Fruit fly (Drosophila melanogaster) whole organism, embryonic: ENCODE measurements around the gene RpLP1.

Experiments
- Aef1 ChIP-seq: fragments of 200-800 bp; sonication (Bioruptor generic); IDR thresholded peaks from 3 replicates; pipeline ENCODE4 v1.3.6; 2022; ENCODE audit warnings: missing biosample characterization, missing genetic modification characterization
- BEAF-32 ChIP-seq: fragments of 200-800 bp; sonication (Bioruptor generic); optimal IDR thresholded peaks from 3 replicates; lab custom pipeline; 2017; ENCODE audit warnings: missing biosample characterization, missing genetic modification characterization, mild to moderate bottlenecking, moderate library complexity, missing genetic modification reagents
- CG10147 ChIP-seq: fragments of 200-800 bp; sonication (Bioruptor generic); optimal IDR thresholded peaks from 2 replicates; lab custom pipeline; 2019; ENCODE audit warnings: missing biosample characterization, mild to moderate bottlenecking, missing genetic modification characterization, moderate library complexity
- CG10543 ChIP-seq: fragments of 200-800 bp; sonication (Bioruptor generic); optimal IDR thresholded peaks from 3 replicates; lab custom pipeline; 2017; ENCODE audit warnings: missing biosample characterization, mild to moderate bottlenecking, missing genetic modification characterization, moderate library complexity
- CG10979 ChIP-seq: fragments of 200-800 bp; sonication (Bioruptor generic); optimal IDR thresholded peaks from 2 replicates; lab custom pipeline; 2018; ENCODE audit warnings: missing biosample characterization, mild to moderate bottlenecking, missing genetic modification characterization, moderate library complexity
- CG12391 ChIP-seq: fragments of 200-800 bp; sonication (Bioruptor generic); optimal IDR thresholded peaks from 3 replicates; lab custom pipeline; 2018; ENCODE audit warnings: missing biosample characterization, mild to moderate bottlenecking, missing genetic modification characterization, moderate library complexity
- CG15514 ChIP-seq: fragments of 200-800 bp; sonication (Bioruptor generic); optimal IDR thresholded peaks from 3 replicates; lab custom pipeline; 2017; ENCODE audit warnings: missing biosample characterization, missing genetic modification characterization, mild to moderate bottlenecking, moderate library complexity, missing genetic modification reagents
- CG17186 ChIP-seq: fragments of 200-800 bp; sonication (Bioruptor generic); optimal IDR thresholded peaks from 3 replicates; lab custom pipeline; 2017; ENCODE audit warnings: missing biosample characterization, missing genetic modification reagents, missing genetic modification characterization
- CG17802 ChIP-seq: fragments of 200-800 bp; sonication (Bioruptor generic); optimal IDR thresholded peaks from 2 replicates; lab custom pipeline; 2018; ENCODE audit warnings: missing biosample characterization, mild to moderate bottlenecking, missing genetic modification characterization, moderate library complexity
- CG17829 ChIP-seq: fragments of 200-800 bp; optimal IDR thresholded peaks from 2 replicates; lab custom pipeline; 2019; ENCODE audit warnings: missing biosample characterization, mild to moderate bottlenecking, missing genetic modification characterization, moderate library complexity
- CG2199 ChIP-seq: fragments of 200-800 bp; sonication (Bioruptor generic); IDR thresholded peaks from 3 replicates; pipeline ENCODE4 v1.3.6; 2022; ENCODE audit warnings: missing biosample characterization, missing genetic modification characterization
- CG30403 ChIP-seq: fragments of 200-800 bp; sonication (Bioruptor generic); optimal IDR thresholded peaks from 3 replicates; lab custom pipeline; 2016; ENCODE audit warnings: missing biosample characterization, missing genetic modification characterization
- CG32532 ChIP-seq: fragments of 200-800 bp; sonication (Bioruptor generic); IDR thresholded peaks from 2 replicates; pipeline ENCODE4 v1.3.6; 2022; ENCODE audit warnings: missing biosample characterization, missing genetic modification characterization
- CG33557 ChIP-seq: fragments of 200-800 bp; sonication (Bioruptor generic); optimal IDR thresholded peaks from 2 replicates; lab custom pipeline; 2019; ENCODE audit warnings: missing biosample characterization, mild to moderate bottlenecking, missing genetic modification characterization, moderate library complexity
- CG4282 ChIP-seq: fragments of 200-800 bp; sonication (Bioruptor generic); optimal IDR thresholded peaks from 2 replicates; lab custom pipeline; 2016; ENCODE audit warnings: missing biosample characterization, missing genetic modification characterization
- CG6765 ChIP-seq: fragments of 200-800 bp; sonication (Bioruptor generic); optimal IDR thresholded peaks from 3 replicates; lab custom pipeline; 2017; ENCODE audit warnings: missing biosample characterization, mild to moderate bottlenecking, missing genetic modification characterization
- CG8765 ChIP-seq: fragments of 200-800 bp; sonication (Bioruptor generic); IDR thresholded peaks from 2 replicates; pipeline ENCODE4 v1.3.6; 2022; ENCODE audit warnings: missing biosample characterization, missing genetic modification characterization
- CG9876 ChIP-seq: fragments of 200-800 bp; sonication (Bioruptor generic); optimal IDR thresholded peaks from 2 replicates; lab custom pipeline; 2016; ENCODE audit warnings: missing biosample characterization, missing genetic modification characterization
- Doc3 ChIP-seq: fragments of 200-800 bp; sonication (Bioruptor generic); IDR thresholded peaks from 3 replicates; pipeline ENCODE4 v1.3.6; 2022; ENCODE audit warnings: missing biosample characterization, missing genetic modification characterization; ENCODE audit not compliant: partially characterized antibody
- Dp ChIP-seq: fragments of 200-800 bp; sonication (Bioruptor generic); optimal IDR thresholded peaks from 2 replicates; lab custom pipeline; 2018; ENCODE audit warnings: missing biosample characterization, mild to moderate bottlenecking, missing genetic modification characterization, moderate library complexity
- Fer1 ChIP-seq: fragments of 200-800 bp; sonication (Bioruptor generic); optimal IDR thresholded peaks from 2 replicates; lab custom pipeline; 2017; ENCODE audit warnings: missing biosample characterization, mild to moderate bottlenecking, missing genetic modification characterization
- HmgZ ChIP-seq: fragments of 200-800 bp; sonication (Bioruptor generic); optimal IDR thresholded peaks from 2 replicates; lab custom pipeline; 2018; ENCODE audit warnings: missing biosample characterization, mild to moderate bottlenecking, missing genetic modification characterization
- Hmr ChIP-seq: fragments of 200-800 bp; sonication (Bioruptor generic); optimal IDR thresholded peaks from 3 replicates; lab custom pipeline; 2017; ENCODE audit warnings: mild to moderate bottlenecking, missing biosample characterization, missing genetic modification reagents, missing genetic modification characterization
- Lhr ChIP-seq: fragments of 200-800 bp; sonication (Bioruptor generic); optimal IDR thresholded peaks from 3 replicates; lab custom pipeline; 2017; ENCODE audit warnings: mild to moderate bottlenecking, missing biosample characterization, missing genetic modification reagents, missing genetic modification characterization
- Med ChIP-seq: fragments of 200-800 bp; sonication (Bioruptor generic); peaks from one replicate; lab custom pipeline; 2016; ENCODE audit warnings: missing biosample characterization, missing genetic modification characterization, mild to moderate bottlenecking, inconsistent platforms, moderate library complexity
- Meics ChIP-seq: fragments of 200-800 bp; sonication (Bioruptor generic); optimal IDR thresholded peaks from 2 replicates; lab custom pipeline; 2017; ENCODE audit warnings: missing biosample characterization, mild to moderate bottlenecking, missing genetic modification characterization
- Myb ChIP-seq: fragments of 200-800 bp; sonication (Bioruptor generic); optimal IDR thresholded peaks from 2 replicates; lab custom pipeline; 2016; ENCODE audit warnings: missing biosample characterization, missing genetic modification characterization
- Nf-YC ChIP-seq: fragments of 200-800 bp; optimal IDR thresholded peaks from 3 replicates; lab custom pipeline; 2019; ENCODE audit warnings: missing biosample characterization, mild to moderate bottlenecking, missing genetic modification characterization, moderate library complexity
- Opbp ChIP-seq: fragments of 200-800 bp; sonication (Bioruptor generic); IDR thresholded peaks from 3 replicates; pipeline ENCODE4 v1.3.6; 2022; ENCODE audit warnings: missing biosample characterization, missing genetic modification characterization; ENCODE audit not compliant: partially characterized antibody
- Scr ChIP-seq: fragments of 200-800 bp; sonication (Bioruptor generic); IDR thresholded peaks from 2 replicates; pipeline ENCODE4 v1.3.6; 2022; ENCODE audit warnings: missing biosample characterization, missing genetic modification characterization; ENCODE audit not compliant: partially characterized antibody
- YL-1 ChIP-seq: fragments of 200-800 bp; sonication (Bioruptor generic); optimal IDR thresholded peaks from 3 replicates; lab custom pipeline; 2017; ENCODE audit warnings: missing biosample characterization, mild to moderate bottlenecking, missing genetic modification characterization
- amos ChIP-seq: fragments of 200-800 bp; sonication (Bioruptor generic); IDR thresholded peaks from 2 replicates; pipeline ENCODE4 v1.3.6; 2022; ENCODE audit warnings: missing biosample characterization, missing genetic modification characterization; ENCODE audit not compliant: partially characterized antibody
- cato ChIP-seq: fragments of 200-800 bp; sonication (Bioruptor generic); optimal IDR thresholded peaks from 2 replicates; lab custom pipeline; 2016; ENCODE audit warnings: missing biosample characterization, missing genetic modification characterization, borderline replicate concordance
- cg ChIP-seq: fragments of 200-800 bp; sonication (Bioruptor generic); optimal IDR thresholded peaks from 3 replicates; lab custom pipeline; 2019; ENCODE audit warnings: missing biosample characterization, mild to moderate bottlenecking, missing genetic modification characterization, moderate library complexity
- chn ChIP-seq: fragments of 200-800 bp; sonication (Bioruptor generic); optimal IDR thresholded peaks from 2 replicates; lab custom pipeline; 2016; ENCODE audit warnings: missing biosample characterization, missing genetic modification characterization
- disco-r ChIP-seq: fragments of 200-800 bp; sonication (Bioruptor generic); optimal IDR thresholded peaks from 2 replicates; lab custom pipeline; 2016; ENCODE audit warnings: missing biosample characterization, missing genetic modification characterization
- exex ChIP-seq: fragments of 200-800 bp; sonication (Bioruptor generic); optimal IDR thresholded peaks from 4 replicates; lab custom pipeline; 2018; ENCODE audit warnings: missing biosample characterization, mild to moderate bottlenecking, missing genetic modification characterization, moderate library complexity
- grn ChIP-seq: fragments of 200-800 bp; sonication (Bioruptor generic); optimal IDR thresholded peaks from 3 replicates; lab custom pipeline; 2017; ENCODE audit warnings: missing biosample characterization, missing genetic modification characterization
- hbn ChIP-seq: fragments of 200-800 bp; sonication (Bioruptor generic); IDR thresholded peaks from 2 replicates; pipeline ENCODE4 v1.3.6; 2022; ENCODE audit warnings: missing biosample characterization, missing genetic modification characterization; ENCODE audit not compliant: partially characterized antibody
- insv ChIP-seq, 2 experiments: fragments of 200-800 bp; sonication (Bioruptor generic); optimal IDR thresholded peaks; 3 replicates each; lab custom pipeline; 2016 to 2018; ENCODE audit warnings: missing biosample characterization in 2 of 2, missing genetic modification characterization in 2 of 2
- kni ChIP-seq: fragments of 200-800 bp; sonication (Bioruptor generic); optimal IDR thresholded peaks from 3 replicates; lab custom pipeline; 2017; ENCODE audit warnings: mild to moderate bottlenecking, missing biosample characterization, missing genetic modification reagents, missing genetic modification characterization
- lbe ChIP-seq: fragments of 200-800 bp; sonication (Bioruptor generic); optimal IDR thresholded peaks from 2 replicates; lab custom pipeline; 2016; ENCODE audit warnings: missing biosample characterization, mild to moderate bottlenecking, missing genetic modification characterization
- org-1 ChIP-seq: fragments of 200-800 bp; sonication (Bioruptor generic); optimal IDR thresholded peaks from 2 replicates; lab custom pipeline; 2017; ENCODE audit warnings: missing biosample characterization, missing genetic modification characterization
- pfk ChIP-seq: fragments of 200-800 bp; sonication (Bioruptor generic); optimal IDR thresholded peaks from 2 replicates; lab custom pipeline; 2018; ENCODE audit warnings: missing biosample characterization, mild to moderate bottlenecking, missing genetic modification characterization, moderate library complexity
- phol ChIP-seq: fragments of 200-800 bp; sonication (Bioruptor generic); optimal IDR thresholded peaks from 3 replicates; lab custom pipeline; 2018; ENCODE audit warnings: missing biosample characterization, mild to moderate bottlenecking, missing genetic modification characterization, moderate library complexity
- ranshi ChIP-seq: fragments of 200-800 bp; sonication (Bioruptor generic); IDR thresholded peaks from 2 replicates; pipeline ENCODE4 v1.3.6; 2022; ENCODE audit warnings: missing biosample characterization, missing genetic modification characterization
- tll ChIP-seq, 2 experiments: fragments of 200-800 bp in 1 of 2; fragments of >200 bp in 1 of 2; sonication (Bioruptor generic) in 1 of 2; optimal IDR thresholded peaks; 2 replicates each; lab custom pipeline; 2017 to 2019; ENCODE audit warnings: missing biosample characterization in 2 of 2, missing genetic modification characterization in 2 of 2, mild to moderate bottlenecking in 1 of 2, moderate library complexity in 1 of 2
- trem ChIP-seq: fragments of 200-800 bp; optimal IDR thresholded peaks from 3 replicates; lab custom pipeline; 2019; ENCODE audit warnings: missing biosample characterization, mild to moderate bottlenecking, missing genetic modification characterization, moderate library complexity
- vnd ChIP-seq: fragments of 200-800 bp; sonication (Bioruptor generic); IDR thresholded peaks from 3 replicates; pipeline ENCODE4 v1.3.6; 2022; ENCODE audit warnings: missing biosample characterization, missing genetic modification characterization; ENCODE audit not compliant: partially characterized antibody

RpLP1 gene

DNA sequence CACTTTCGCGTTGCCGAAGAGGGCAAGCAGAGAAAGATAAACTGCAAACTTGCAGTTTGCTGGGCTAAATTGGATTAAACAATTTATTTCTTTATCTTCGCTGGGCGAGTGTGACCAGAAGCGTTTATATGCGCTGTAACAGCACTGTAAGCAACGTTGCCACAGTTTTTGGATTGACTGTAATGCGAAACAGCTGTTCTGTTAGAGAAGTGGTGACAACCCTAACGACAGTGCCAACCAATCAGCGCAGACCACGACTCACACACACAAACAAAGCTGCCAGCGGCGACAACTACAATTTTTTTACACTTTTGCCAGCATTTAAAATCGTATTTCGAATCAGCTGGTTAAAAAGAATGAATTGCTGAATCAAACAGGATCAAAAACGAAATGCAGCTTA is 33.1 kb downstream of the RpLP1 start, which contains the start of the genes crq and shv (continued):
- TF ChIP-seq chn (GFP tag; lab: Kevin White, UChicago), result no peak
- peak; percentile 99 for TF ChIP-seq CG17186
- peak in 1 of 2 experiments; percentile 16 for TF ChIP-seq insv (GFP tag; optimal IDR thresholded peaks at IDR 0.05; lab: Kevin White, UChicago)
- no peak for TF ChIP-seq CG30403 (GFP tag; lab: Kevin White, UChicago)
- TF ChIP-seq Doc3 (GFP tag; lab: Robert Waterston, UW), result no peak
- TF ChIP-seq Lhr (GFP tag; lab: Kevin White, UChicago), result peak; percentile 84
- TF ChIP-seq CG8765 (GFP tag; lab: Robert Waterston, UW), result no peak
- TF ChIP-seq Meics (GFP tag; lab: Kevin White, UChicago), result no peak
- peak; percentile 35; the same call in 1 of the 2 replicates for TF ChIP-seq hbn (GFP tag; lab: Robert Waterston, UW)
- TF ChIP-seq CG2199 (GFP tag; lab: Robert Waterston, UW), result no peak
- TF ChIP-seq amos (GFP tag; lab: Robert Waterston, UW), result peak; percentile 52; the same call in 1 of the 2 replicates
- TF ChIP-seq Fer1 (GFP tag; lab: Kevin White, UChicago), result no peak
- TF ChIP-seq pfk (GFP tag; lab: Kevin White, UChicago), result no peak
- peak; percentile 54 for TF ChIP-seq trem (tag; lab: Kevin White, UChicago)
- TF ChIP-seq Aef1 (GFP tag; lab: Robert Waterston, UW), result no peak
- no peak for TF ChIP-seq CG6765 (GFP tag; lab: Kevin White, UChicago)
- TF ChIP-seq YL-1, result peak; percentile 83
- no peak for TF ChIP-seq CG9876
- TF ChIP-seq CG4282 (GFP tag; lab: Kevin White, UChicago), result no peak
- peak; percentile 36; the same call in 1 of the 3 replicates for TF ChIP-seq Opbp
- no peak for TF ChIP-seq tll (GFP tag; optimal IDR thresholded peaks at IDR 0.05; lab: Kevin White, UChicago)
- no peak for TF ChIP-seq CG17802 (tag; lab: Kevin White, UChicago)
- TF ChIP-seq CG33557 (GFP tag; lab: Kevin White, UChicago), result peak; percentile 32
- peak; percentile 100 for TF ChIP-seq Nf-YC
- peak; percentile 40 for TF ChIP-seq Hmr (GFP tag; lab: Kevin White, UChicago)
- no peak for TF ChIP-seq CG12391 (tag; lab: Kevin White, UChicago)
- peak; percentile 47 for TF ChIP-seq CG15514 (GFP tag; lab: Kevin White, UChicago)
- TF ChIP-seq CG10147 (GFP tag; lab: Kevin White, UChicago), result no peak
- TF ChIP-seq CG17829 (tag; lab: Kevin White, UChicago), result peak; percentile 43
- no peak for TF ChIP-seq disco-r (GFP tag; lab: Kevin White, UChicago)
- no peak for TF ChIP-seq lbe (GFP tag; lab: Kevin White, UChicago)
- TF ChIP-seq BEAF-32 (GFP tag; lab: Kevin White, UChicago), result peak; percentile 39
- TF ChIP-seq HmgZ, result peak; percentile 66
- TF ChIP-seq Dp (GFP tag; lab: Kevin White, UChicago), result peak; percentile 47
- peak; percentile 0 for TF ChIP-seq phol
- TF ChIP-seq org-1 (GFP tag; lab: Kevin White, UChicago), result no peak
- peak; percentile 54 for TF ChIP-seq Myb (GFP tag; lab: Kevin White, UChicago)
- TF ChIP-seq CG10543 (GFP tag; lab: Kevin White, UChicago), result no peak
- no peak for TF ChIP-seq CG32532 (GFP tag; lab: Robert Waterston, UW)
- no peak for TF ChIP-seq vnd (GFP tag; lab: Robert Waterston, UW)
- no peak for TF ChIP-seq kni (GFP tag; lab: Kevin White, UChicago)
- TF ChIP-seq cg (GFP tag; lab: Kevin White, UChicago), result peak; percentile 89
- no peak for TF ChIP-seq exex (tag; lab: Kevin White, UChicago)
- no peak for TF ChIP-seq grn
- TF ChIP-seq ranshi (GFP tag; lab: Robert Waterston, UW), result no peak
- TF ChIP-seq CG10979 (tag; lab: Kevin White, UChicago), result no peak
- no peak for TF ChIP-seq cato (GFP tag; lab: Kevin White, UChicago)
- peak; percentile 72 for TF ChIP-seq Med (GFP tag; lab: Kevin White, UChicago)
- peak; percentile 41; the same call in 1 of the 2 replicates for TF ChIP-seq Scr (GFP tag; lab: Robert Waterston, UW)
